Worm (Caenorhabditis elegans) whole organism, early embryonic: ENCODE data around the gene cutl-22.

Experiments
- B0310.2 ChIP-seq: sonication (generic microtip); optimal IDR thresholded peaks from 2 replicates; lab custom pipeline; 2016; ENCODE audit warnings: mild to moderate bottlenecking, missing genetic modification characterization, missing compliant biosample characterization
- F13C5.2 ChIP-seq: sonication (generic microtip); optimal IDR thresholded peaks from 2 replicates; lab custom pipeline; 2017; ENCODE audit warnings: mild to moderate bottlenecking, missing genetic modification characterization, inconsistent platforms, missing compliant biosample characterization
- aly-1 ChIP-seq: sonication (generic microtip); optimal IDR thresholded peaks from 2 replicates; lab custom pipeline; 2016; ENCODE audit warnings: missing genetic modification characterization, missing compliant biosample characterization
- ama-1 ChIP-seq: fragments of 150-350 bp; optimal IDR thresholded peaks from 2 replicates; lab custom pipeline; 2014
- ceh-13 ChIP-seq: fragments of 200-800 bp; sonication (Bioruptor generic); optimal IDR thresholded peaks from 2 replicates; lab custom pipeline; 2018; ENCODE audit warnings: mild to moderate bottlenecking, missing genetic modification characterization, missing compliant biosample characterization
- ceh-36 ChIP-seq: sonication (generic microtip); optimal IDR thresholded peaks from 2 replicates; lab custom pipeline; 2016; ENCODE audit warnings: missing genetic modification characterization, inconsistent platforms, missing compliant biosample characterization
- ets-7 ChIP-seq: sonication (generic microtip); optimal IDR thresholded peaks from 2 replicates; lab custom pipeline; 2016; ENCODE audit warnings: missing genotype, missing genetic modification characterization, missing compliant biosample characterization
- flt-1 ChIP-seq: fragments of 200-800 bp; sonication (Bioruptor generic); IDR thresholded peaks from 2 replicates; pipeline ENCODE4 v1.3.6; 2022; ENCODE audit warnings: missing genetic modification characterization, missing compliant biosample characterization
- hmbx-1 ChIP-seq: sonication (generic microtip); optimal IDR thresholded peaks from 2 replicates; lab custom pipeline; 2016; ENCODE audit warnings: mild to moderate bottlenecking, missing genetic modification characterization, missing compliant biosample characterization
- hmg-4 ChIP-seq: fragments of 200-800 bp; sonication (Bioruptor generic); optimal IDR thresholded peaks from 2 replicates; lab custom pipeline; 2018; ENCODE audit warnings: mild to moderate bottlenecking, missing genetic modification characterization, missing compliant biosample characterization
- hnd-1 ChIP-seq: sonication (generic microtip); optimal IDR thresholded peaks from 2 replicates; lab custom pipeline; 2016; ENCODE audit warnings: missing genetic modification characterization, missing compliant biosample characterization
- pes-1 ChIP-seq: fragments of 200-800 bp; sonication (Bioruptor generic); IDR thresholded peaks from 2 replicates; pipeline ENCODE4 v1.3.6; 2022; ENCODE audit warnings: missing genetic modification reagents, missing genetic modification characterization, missing compliant biosample characterization
- scrt-1 ChIP-seq: fragments of 200-800 bp; sonication (Bioruptor generic); IDR thresholded peaks from 2 replicates; pipeline ENCODE4 v1.3.6; 2022; ENCODE audit warnings: missing genetic modification characterization, missing compliant biosample characterization
- sea-1 ChIP-seq: fragments of 200-800 bp; sonication (Bioruptor generic); conservative IDR thresholded peaks from 2 replicates; pipeline ENCODE4 v1.3.6; 2022; ENCODE audit warnings: missing genetic modification characterization, missing compliant biosample characterization
- tbx-11 ChIP-seq: fragments of 200-800 bp; sonication (Bioruptor generic); IDR thresholded peaks from 2 replicates; pipeline ENCODE4 v1.3.6; 2022; ENCODE audit warnings: missing genetic modification characterization, missing compliant biosample characterization
- tbx-37 ChIP-seq: fragments of 200-800 bp; sonication (Bioruptor generic); conservative IDR thresholded peaks from 2 replicates; pipeline ENCODE4 v1.3.6; 2022; ENCODE audit warnings: missing genetic modification reagents, missing genetic modification characterization, missing compliant biosample characterization
- tra-4 ChIP-seq: sonication (generic microtip); optimal IDR thresholded peaks from 2 replicates; lab custom pipeline; 2017; ENCODE audit warnings: missing genetic modification characterization, missing compliant biosample characterization

cutl-22 gene

DNA sequence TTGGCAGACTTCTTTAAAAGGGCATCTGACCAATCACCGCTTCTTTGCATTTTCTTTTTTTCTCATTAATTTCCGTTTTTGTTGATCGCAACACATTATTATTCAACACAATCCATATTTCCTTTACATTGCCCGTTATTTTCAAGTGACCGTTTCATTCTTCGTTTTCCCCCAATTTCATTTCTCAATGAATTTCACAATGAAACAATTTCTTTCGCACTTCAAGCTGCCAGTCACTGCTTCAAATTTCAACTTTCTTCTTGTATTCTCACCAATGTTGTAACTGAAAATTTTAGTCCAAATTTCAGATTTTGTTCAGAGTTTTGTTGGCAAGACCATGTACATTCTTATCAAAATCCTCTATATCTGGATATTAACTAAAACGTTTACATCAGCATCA lies at the start of gene cutl-22:
Gene cutl-22 (plus strand): TSS at position 301 of the 400 bp plus-strand sequence.
- TF ChIP-seq sea-1 (GFP tag; lab: Robert Waterston, UW) (no peak), scrt-1 (GFP tag; lab: Robert Waterston, UW) (no peak), tbx-37 (GFP tag; lab: Robert Waterston, UW) (no peak), pes-1 (GFP tag; lab: Robert Waterston, UW) (no peak), tbx-11 (GFP tag; lab: Robert Waterston, UW) (no peak), flt-1 (GFP tag; lab: Robert Waterston, UW) (no peak), ets-7 (tag; lab: Kevin White, UChicago) (no peak), hnd-1 (tag; lab: Kevin White, UChicago) (no peak), ceh-36 (tag; lab: Kevin White, UChicago) (no peak), ama-1 (lab: Kevin White, UChicago) (no peak)

DNA sequence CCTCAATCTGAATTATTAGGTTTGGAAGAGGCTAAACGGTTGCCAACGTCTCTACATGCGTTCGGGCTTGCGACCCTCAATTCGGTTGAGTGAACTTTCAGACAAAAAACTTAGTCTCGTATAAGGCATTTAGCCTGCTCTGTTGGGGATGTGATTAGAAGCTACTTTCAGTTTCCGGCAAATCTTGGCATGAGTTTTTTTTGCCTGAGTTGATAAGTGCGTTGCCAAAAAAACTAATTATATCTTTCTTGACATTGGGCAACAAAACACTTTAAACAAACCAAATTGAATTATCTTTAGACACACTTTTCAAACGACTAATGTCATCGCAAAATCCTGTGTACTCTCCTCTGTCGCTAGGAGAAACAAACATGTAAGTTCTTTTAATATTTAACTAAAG lies 49.2 kb upstream of the cutl-22 start, which contains the start of gene Y50D4B.4:
Gene Y50D4B.4 (plus strand): TSS at position 301 of the 400 bp plus-strand sequence.
- TF ChIP-seq ceh-36 (tag; lab: Kevin White, UChicago) (no peak), ets-7 (tag; lab: Kevin White, UChicago) (no peak), ceh-13 (GFP tag; lab: Kevin White, UChicago) (no peak), hnd-1 (tag; lab: Kevin White, UChicago) (no peak), ama-1 (lab: Kevin White, UChicago) (no peak), flt-1 (GFP tag; lab: Robert Waterston, UW) (no peak), pes-1 (GFP tag; lab: Robert Waterston, UW) (no peak), aly-1 (no peak), sea-1 (GFP tag; lab: Robert Waterston, UW) (no peak)

DNA sequence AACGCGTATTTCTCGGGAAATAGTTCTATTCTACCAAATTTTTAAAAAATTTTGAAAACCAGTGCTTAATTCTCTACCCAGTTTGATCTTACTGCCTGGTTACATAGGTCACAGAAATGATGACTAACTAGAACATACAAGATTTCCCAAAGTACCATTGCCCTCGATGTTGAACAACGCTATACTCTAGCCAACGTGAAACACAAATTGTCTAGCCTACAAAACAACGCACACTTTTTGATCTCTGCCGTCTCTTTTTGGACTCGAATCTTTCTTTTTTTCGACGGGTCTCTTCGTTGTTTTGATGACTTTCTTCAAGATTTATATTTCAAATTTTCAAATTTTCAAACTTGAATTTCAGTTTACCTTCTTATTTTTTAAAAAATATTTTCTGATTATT lies 41.3 kb upstream of the cutl-22 start, which contains the start of gene Y50D4B.2:
Gene Y50D4B.2 (plus strand): TSS at position 301 of the 400 bp plus-strand sequence.
- TF ChIP-seq ets-7 (tag; lab: Kevin White, UChicago) (no peak), hmbx-1 (no peak), pes-1 (GFP tag; lab: Robert Waterston, UW) (no peak), ceh-13 (GFP tag; lab: Kevin White, UChicago) (no peak), hmg-4 (GFP tag; lab: Kevin White, UChicago) (no peak)

DNA sequence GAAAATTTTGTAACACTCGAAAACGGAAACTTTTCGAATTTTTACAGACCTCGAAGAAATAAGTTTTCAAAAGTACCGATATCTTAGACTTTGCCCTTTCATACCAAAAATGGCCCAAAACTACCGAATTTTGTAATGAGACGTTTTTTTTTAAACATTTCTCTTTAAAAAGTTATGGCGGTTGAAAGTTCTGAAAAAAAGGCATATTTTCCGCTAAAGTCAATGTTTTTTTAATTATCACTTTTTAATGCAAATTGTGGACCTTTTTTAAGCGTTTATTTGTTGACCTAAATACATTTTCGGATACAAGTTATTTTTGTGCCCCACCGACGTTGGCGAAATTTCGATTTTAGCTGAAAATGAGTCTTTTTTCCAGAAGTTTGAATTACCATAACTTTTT lies 39.0 kb upstream of the cutl-22 start:
- no peak for TF ChIP-seq hmg-4 (GFP tag; lab: Kevin White, UChicago)
- no peak for TF ChIP-seq tbx-37 (GFP tag; lab: Robert Waterston, UW)
- no peak for TF ChIP-seq hnd-1 (tag; lab: Kevin White, UChicago)
- no peak for TF ChIP-seq tbx-11 (GFP tag; lab: Robert Waterston, UW)
- TF ChIP-seq ceh-36 (tag; lab: Kevin White, UChicago): no peak
- no peak for TF ChIP-seq ama-1 (lab: Kevin White, UChicago)
- TF ChIP-seq pes-1 (GFP tag; lab: Robert Waterston, UW): no peak
- no peak for TF ChIP-seq tra-4 (tag; lab: Kevin White, UChicago)
- TF ChIP-seq ets-7 (tag; lab: Kevin White, UChicago): no peak
- no peak for TF ChIP-seq B0310.2
- TF ChIP-seq flt-1 (GFP tag; lab: Robert Waterston, UW): no peak
- TF ChIP-seq scrt-1 (GFP tag; lab: Robert Waterston, UW): no peak
- TF ChIP-seq F13C5.2: no peak
- no peak for TF ChIP-seq hmbx-1
- no peak for TF ChIP-seq aly-1
- no peak for TF ChIP-seq sea-1 (GFP tag; lab: Robert Waterston, UW)
- TF ChIP-seq ceh-13 (GFP tag; lab: Kevin White, UChicago): no peak

DNA sequence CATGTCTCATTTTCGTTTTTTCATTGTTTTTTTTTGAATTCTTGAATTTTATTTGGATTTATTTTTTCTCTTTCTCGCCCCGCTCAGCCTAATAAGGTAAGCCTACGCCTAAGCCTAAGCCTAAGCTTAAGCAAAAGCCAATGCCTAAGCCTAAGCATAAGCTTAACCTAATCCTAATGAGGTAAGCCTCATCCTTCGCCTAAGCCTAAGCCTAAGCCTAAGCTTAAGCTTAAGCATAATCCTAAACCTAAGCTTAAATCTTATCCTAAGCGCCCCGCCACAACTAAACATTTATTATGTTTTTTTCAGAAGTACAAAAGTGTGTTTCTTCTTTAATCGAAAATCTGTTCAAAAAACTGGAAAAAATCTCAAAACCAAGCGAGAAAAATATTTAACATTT lies 29.4 kb upstream of the cutl-22 start:
- TF ChIP-seq ets-7 (tag; lab: Kevin White, UChicago): no peak
- no peak for TF ChIP-seq sea-1 (GFP tag; lab: Robert Waterston, UW)
- TF ChIP-seq ceh-36 (tag; lab: Kevin White, UChicago): peak; percentile 69
- no peak for TF ChIP-seq tbx-11 (GFP tag; lab: Robert Waterston, UW)
- TF ChIP-seq scrt-1 (GFP tag; lab: Robert Waterston, UW): no peak
- no peak for TF ChIP-seq B0310.2
- no peak for TF ChIP-seq flt-1 (GFP tag; lab: Robert Waterston, UW)
- no peak for TF ChIP-seq pes-1 (GFP tag; lab: Robert Waterston, UW)

DNA sequence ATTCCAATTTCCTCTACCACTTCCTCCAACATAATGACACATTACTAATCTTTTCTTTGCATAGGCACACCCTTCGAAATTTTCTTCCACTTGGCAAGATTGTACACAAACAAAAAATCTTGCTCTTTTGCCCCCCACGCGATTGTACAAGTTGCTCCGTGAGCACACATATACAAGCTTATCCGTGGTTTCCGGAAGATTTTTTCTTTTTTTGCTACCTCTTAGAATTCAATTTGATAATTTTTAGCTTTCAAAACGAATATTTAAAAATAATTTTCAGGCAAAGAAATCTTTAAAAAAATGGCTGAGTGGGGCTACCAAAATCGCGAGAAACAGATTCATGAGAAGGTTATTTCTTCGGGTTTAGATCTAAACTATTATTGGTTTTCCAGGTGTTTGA lies 28.9 kb upstream of the cutl-22 start, which contains the start of gene Y50D4B.1:
Gene Y50D4B.1 (plus strand): TSS at position 301 of the 400 bp plus-strand sequence.
- TF ChIP-seq sea-1 (GFP tag; lab: Robert Waterston, UW) (no peak), tbx-37 (GFP tag; lab: Robert Waterston, UW) (no peak), B0310.2 (no peak), hnd-1 (tag; lab: Kevin White, UChicago) (no peak), tra-4 (tag; lab: Kevin White, UChicago) (no peak), flt-1 (GFP tag; lab: Robert Waterston, UW) (no peak), pes-1 (GFP tag; lab: Robert Waterston, UW) (no peak)

DNA sequence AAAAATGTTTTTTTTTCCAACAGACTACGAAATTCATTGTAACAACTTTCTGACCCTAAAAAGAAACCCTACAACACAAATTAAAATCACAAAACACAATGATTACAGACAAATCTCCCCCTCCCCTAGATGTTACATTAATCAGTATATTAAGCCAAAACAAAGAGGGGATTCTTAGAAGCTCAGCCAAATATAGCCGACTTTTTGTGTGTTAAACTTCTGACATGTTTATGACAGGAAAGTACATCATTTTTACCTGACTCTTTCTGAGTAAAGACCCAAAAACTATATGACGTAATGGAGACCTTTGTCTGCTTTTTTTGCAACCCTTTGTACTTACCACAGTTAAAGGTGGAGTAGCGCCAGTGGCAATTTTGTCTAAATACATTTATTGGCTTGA lies 21.4 kb upstream of the cutl-22 start:
- TF ChIP-seq tbx-11 (GFP tag; lab: Robert Waterston, UW): no peak
- TF ChIP-seq ets-7 (tag; lab: Kevin White, UChicago): no peak
- TF ChIP-seq flt-1 (GFP tag; lab: Robert Waterston, UW): no peak
- TF ChIP-seq tbx-37 (GFP tag; lab: Robert Waterston, UW): no peak
- no peak for TF ChIP-seq tra-4 (tag; lab: Kevin White, UChicago)
- TF ChIP-seq hmbx-1: no peak
- no peak for TF ChIP-seq ceh-13 (GFP tag; lab: Kevin White, UChicago)
- no peak for TF ChIP-seq scrt-1 (GFP tag; lab: Robert Waterston, UW)
- no peak for TF ChIP-seq ceh-36 (tag; lab: Kevin White, UChicago)
- no peak for TF ChIP-seq F13C5.2
- TF ChIP-seq hmg-4 (GFP tag; lab: Kevin White, UChicago): no peak
- TF ChIP-seq ama-1 (lab: Kevin White, UChicago): no peak
- no peak for TF ChIP-seq sea-1 (GFP tag; lab: Robert Waterston, UW)
